Worm (Caenorhabditis elegans) whole organism, L1 larva: ENCODE results near the gene mes-6.

Experiments used
- C16A3.4 ChIP-seq: fragments of 150-350 bp; optimal IDR thresholded peaks from 2 replicates; lab custom pipeline; 2014; ENCODE audit warnings: missing biosample characterization, missing genetic modification characterization
- C34B4.2 ChIP-seq: sonication (generic microtip); optimal IDR thresholded peaks from 2 replicates; lab custom pipeline; 2017; ENCODE audit warnings: mild to moderate bottlenecking, missing genetic modification characterization, missing compliant biosample characterization
- F16B12.6 ChIP-seq: fragments of 150-350 bp; optimal IDR thresholded peaks from 2 replicates; lab custom pipeline; 2014; ENCODE audit warnings: missing biosample characterization, missing genetic modification characterization
- Y116A8C.19 ChIP-seq: sonication (generic microtip); optimal IDR thresholded peaks from 2 replicates; lab custom pipeline; 2016; ENCODE audit warnings: missing compliant biosample characterization, missing genetic modification characterization, borderline replicate concordance
- aly-2 ChIP-seq: fragments of 150-350 bp; optimal IDR thresholded peaks from 2 replicates; lab custom pipeline; 2014; ENCODE audit warnings: missing biosample characterization, missing genetic modification characterization
- ama-1 ChIP-seq: fragments of 150-350 bp; optimal IDR thresholded peaks from 2 replicates; lab custom pipeline; 2014
- ceh-63 ChIP-seq: fragments of 200-800 bp; sonication (Bioruptor generic); optimal IDR thresholded peaks from 2 replicates; lab custom pipeline; 2018; ENCODE audit warnings: mild to moderate bottlenecking, missing genetic modification characterization, missing compliant biosample characterization
- ceh-8 ChIP-seq: fragments of 200-800 bp; sonication (Bioruptor generic); optimal IDR thresholded peaks from 2 replicates; lab custom pipeline; 2018; ENCODE audit warnings: mild to moderate bottlenecking, missing genetic modification characterization, moderate library complexity, missing compliant biosample characterization
- ceh-82 ChIP-seq, 3 experiments: fragments of 150-350 bp in 1 of 3; sonication (generic microtip) in 2 of 3; optimal IDR thresholded peaks; 2 replicates each; lab custom pipeline; 2014 to 2017; ENCODE audit warnings: missing biosample characterization in 3 of 3, missing genetic modification characterization in 3 of 3
- ceh-90 ChIP-seq: sonication (generic microtip); optimal IDR thresholded peaks from 2 replicates; lab custom pipeline; 2016; ENCODE audit warnings: missing genetic modification characterization, missing compliant biosample characterization
- dpl-1 ChIP-seq, 3 experiments: fragments of 150-350 bp in 2 of 3; sonication (generic microtip) in 1 of 3; optimal IDR thresholded peaks; 2 replicates each; lab custom pipeline; 2014 to 2017; ENCODE audit warnings: missing biosample characterization in 3 of 3, missing genetic modification characterization in 3 of 3, missing genetic modification reagents in 3 of 3
- efl-1 ChIP-seq, 4 experiments: fragments of 150-350 bp; optimal IDR thresholded peaks in 3 of 4; peaks in 1 of 4; 1 replicate in 1 of 4; 2 replicates in 3 of 4; lab custom pipeline; 2014; ENCODE audit warnings: missing biosample characterization in 2 of 4, missing genetic modification characterization in 2 of 4, missing genetic modification reagents in 2 of 4
- egl-13 ChIP-seq: sonication (generic microtip); optimal IDR thresholded peaks from 2 replicates; lab custom pipeline; 2016; ENCODE audit warnings: missing genotype, missing genetic modification reagents, missing genetic modification characterization, missing compliant biosample characterization
- egl-27 ChIP-seq, 2 experiments: fragments of 150-350 bp in 1 of 2; sonication (generic microtip); optimal IDR thresholded peaks; 3 replicates each; lab custom pipeline; 2017 to 2018; ENCODE audit warnings: missing biosample characterization in 2 of 2, missing genetic modification characterization in 2 of 2, missing genetic modification reagents in 2 of 2
- elt-2 ChIP-seq: sonication (generic microtip); optimal IDR thresholded peaks from 2 replicates; lab custom pipeline; 2016; ENCODE audit warnings: missing genetic modification characterization, mild to moderate bottlenecking, inconsistent platforms, missing compliant biosample characterization, missing genetic modification reagents
- elt-3 ChIP-seq, 6 experiments: fragments of 150-350 bp in 1 of 6; sonication (generic microtip); optimal IDR thresholded peaks; 2 replicates each; lab custom pipeline; 2017 to 2018; ENCODE audit warnings: missing biosample characterization in 6 of 6, missing genetic modification characterization in 6 of 6, inconsistent platforms in 1 of 6
- ets-5 ChIP-seq: fragments of 200-800 bp; sonication (Bioruptor generic); IDR thresholded peaks from 2 replicates; pipeline ENCODE4 v1.3.6; 2022; ENCODE audit warnings: missing genetic modification characterization, missing compliant biosample characterization
- fkh-4 ChIP-seq: sonication (generic microtip); optimal IDR thresholded peaks from 2 replicates; lab custom pipeline; 2016; ENCODE audit warnings: missing compliant biosample characterization, missing genetic modification characterization, borderline replicate concordance
- fkh-8 ChIP-seq: sonication (generic microtip); optimal IDR thresholded peaks from 2 replicates; lab custom pipeline; 2016; ENCODE audit warnings: mild to moderate bottlenecking, missing genetic modification characterization, missing compliant biosample characterization
- hlh-17 ChIP-seq: fragments of 200-800 bp; sonication (Bioruptor generic); optimal IDR thresholded peaks from 2 replicates; lab custom pipeline; 2018; ENCODE audit warnings: missing genetic modification characterization, mild to moderate bottlenecking, missing compliant biosample characterization, moderate library complexity, borderline replicate concordance
- hpl-2 ChIP-seq: fragments of 150-350 bp; optimal IDR thresholded peaks from 2 replicates; lab custom pipeline; 2014; ENCODE audit warnings: missing biosample characterization, missing genetic modification reagents, missing genetic modification characterization
- isw-1 ChIP-seq: fragments of 200-800 bp; sonication (Bioruptor generic); IDR thresholded peaks from 2 replicates; pipeline ENCODE4 v1.3.6; 2022; ENCODE audit warnings: missing genetic modification characterization, missing compliant biosample characterization
- jun-1 ChIP-seq: fragments of 150-350 bp; optimal IDR thresholded peaks from 2 replicates; lab custom pipeline; 2014; ENCODE audit warnings: missing biosample characterization, missing genetic modification reagents, missing genetic modification characterization
- lin-14 ChIP-seq: fragments of 200-800 bp; sonication (Bioruptor generic); optimal IDR thresholded peaks from 2 replicates; lab custom pipeline; 2018; ENCODE audit warnings: mild to moderate bottlenecking, missing genetic modification characterization, moderate library complexity, missing compliant biosample characterization
- lin-15B ChIP-seq: fragments of 150-350 bp; sonication (generic microtip); optimal IDR thresholded peaks from 3 replicates; lab custom pipeline; 2014; ENCODE audit warnings: missing biosample characterization, missing genetic modification characterization
- lin-39 ChIP-seq: fragments of 150-350 bp; optimal IDR thresholded peaks from 2 replicates; lab custom pipeline; 2014; ENCODE audit warnings: missing biosample characterization, missing genetic modification reagents, missing genetic modification characterization
- lsy-2 ChIP-seq, 2 experiments: fragments of 150-350 bp; optimal IDR thresholded peaks; 2 replicates each; lab custom pipeline; 2014; ENCODE audit warnings: missing biosample characterization in 2 of 2, missing genetic modification characterization in 2 of 2
- mdl-1 ChIP-seq, 2 experiments: fragments of 150-350 bp; optimal IDR thresholded peaks; 2 replicates each; lab custom pipeline; 2014 to 2017; ENCODE audit warnings: missing biosample characterization in 2 of 2, missing genetic modification characterization in 2 of 2, inconsistent platforms in 1 of 2
- mef-2 ChIP-seq: fragments of 150-350 bp; optimal IDR thresholded peaks from 2 replicates; lab custom pipeline; 2014; ENCODE audit warnings: missing biosample characterization, missing genetic modification characterization
- mep-1 ChIP-seq: fragments of 150-350 bp; optimal IDR thresholded peaks from 2 replicates; lab custom pipeline; 2014; ENCODE audit warnings: missing biosample characterization, missing genetic modification characterization
- nhr-12 ChIP-seq: sonication (generic microtip); optimal IDR thresholded peaks from 2 replicates; lab custom pipeline; 2017; ENCODE audit warnings: missing biosample characterization, missing genetic modification characterization
- nhr-20 ChIP-seq: sonication (generic microtip); optimal IDR thresholded peaks from 2 replicates; lab custom pipeline; 2016; ENCODE audit warnings: mild to moderate bottlenecking, missing genetic modification characterization, missing compliant biosample characterization
- nhr-71 ChIP-seq: sonication (generic microtip); optimal IDR thresholded peaks from 2 replicates; lab custom pipeline; 2016; ENCODE audit warnings: mild to moderate bottlenecking, missing genetic modification characterization, moderate library complexity, missing compliant biosample characterization
- nhr-84 ChIP-seq: sonication (generic microtip); optimal IDR thresholded peaks from 2 replicates; lab custom pipeline; 2017; ENCODE audit warnings: missing biosample characterization, missing genetic modification characterization
- pax-3 ChIP-seq: fragments of 200-800 bp; sonication (Bioruptor generic); optimal IDR thresholded peaks from 2 replicates; lab custom pipeline; 2018; ENCODE audit warnings: mild to moderate bottlenecking, missing genetic modification characterization, moderate library complexity, missing compliant biosample characterization
- pqm-1 ChIP-seq: sonication (generic microtip); optimal IDR thresholded peaks from 3 replicates; lab custom pipeline; 2017; ENCODE audit warnings: missing biosample characterization, missing genetic modification characterization
- skn-1 ChIP-seq: fragments of 150-350 bp; optimal IDR thresholded peaks from 2 replicates; lab custom pipeline; 2014; ENCODE audit warnings: missing biosample characterization, missing genetic modification characterization
- snu-23 ChIP-seq: sonication (generic microtip); optimal IDR thresholded peaks from 2 replicates; lab custom pipeline; 2016; ENCODE audit warnings: missing genetic modification characterization, missing compliant biosample characterization
- sox-4 ChIP-seq: sonication (generic microtip); optimal IDR thresholded peaks from 2 replicates; lab custom pipeline; 2016; ENCODE audit warnings: missing genetic modification characterization, missing compliant biosample characterization
- sup-37 ChIP-seq: fragments of 200-800 bp; sonication (Bioruptor generic); optimal IDR thresholded peaks from 2 replicates; lab custom pipeline; 2018; ENCODE audit warnings: mild to moderate bottlenecking, missing genetic modification characterization, missing compliant biosample characterization
- swsn-7 ChIP-seq: sonication (generic microtip); optimal IDR thresholded peaks from 2 replicates; lab custom pipeline; 2016; ENCODE audit warnings: missing genetic modification characterization, missing compliant biosample characterization
- unc-130 ChIP-seq: fragments of 150-350 bp; optimal IDR thresholded peaks from 2 replicates; lab custom pipeline; 2017; ENCODE audit warnings: missing biosample characterization, missing genetic modification characterization, inconsistent platforms
- unc-30 ChIP-seq: sonication (generic microtip); optimal IDR thresholded peaks from 2 replicates; lab custom pipeline; 2017; ENCODE audit warnings: missing biosample characterization, missing genetic modification characterization
- unc-86 ChIP-seq: sonication (generic microtip); optimal IDR thresholded peaks from 2 replicates; lab custom pipeline; 2016; ENCODE audit warnings: missing genetic modification characterization, missing compliant biosample characterization
- vab-15 ChIP-seq: sonication (generic microtip); optimal IDR thresholded peaks from 2 replicates; lab custom pipeline; 2017; ENCODE audit warnings: missing genotype, mild to moderate bottlenecking, missing genetic modification characterization, missing compliant biosample characterization
- xbp-1 ChIP-seq: sonication (generic microtip); optimal IDR thresholded peaks from 2 replicates; lab custom pipeline; 2016; ENCODE audit warnings: missing genetic modification characterization, missing compliant biosample characterization
- zag-1 ChIP-seq: fragments of 150-350 bp; optimal IDR thresholded peaks from 2 replicates; lab custom pipeline; 2014; ENCODE audit warnings: missing biosample characterization, missing genetic modification characterization
- zip-4 ChIP-seq: fragments of 200-800 bp; sonication (Bioruptor generic); optimal IDR thresholded peaks from 2 replicates; lab custom pipeline; 2018; ENCODE audit warnings: mild to moderate bottlenecking, missing genetic modification characterization, moderate library complexity, missing compliant biosample characterization
- ztf-4 ChIP-seq: fragments of 150-350 bp; optimal IDR thresholded peaks from 2 replicates; lab custom pipeline; 2014; ENCODE audit warnings: missing biosample characterization, missing genetic modification characterization

The mes-6 gene

ce11 chrIV:8526050-8526449 lies 15.0 kb downstream of the mes-6 start (continued):
- TF ChIP-seq unc-30 (tag; lab: Kevin White, UChicago) (no peak), zag-1 (tag; lab: Kevin White, UChicago) (no peak), elt-3 (tag; optimal IDR thresholded peaks at IDR 0.05; lab: Kevin White, UChicago) (peak in 3 of 6 experiments; percentile 56 to 97 (median 90)), isw-1 (no peak), C34B4.2 (no peak), snu-23 (GFP tag; lab: Kevin White, UChicago) (peak; percentile 85), egl-27 (tag; optimal IDR thresholded peaks at IDR 0.05; lab: Kevin White, UChicago) (peak in 1 of 2 experiments; percentile 80), pqm-1 (no peak), nhr-84 (tag; lab: Kevin White, UChicago) (no peak), skn-1 (peak; percentile 1), F16B12.6 (no peak), swsn-7 (tag; lab: Kevin White, UChicago) (peak; percentile 44)

ce11 chrIV:8526579-8526978 lies 15.5 kb downstream of the mes-6 start:
- TF ChIP-seq elt-2 (tag; lab: Kevin White, UChicago) (peak; percentile 6), aly-2 (no peak)

- TF ChIP-seq pqm-1 = peak; percentile 68
- peak; percentile 21 to 52 for TF ChIP-seq efl-1 (optimal IDR thresholded peaks at IDR 0.05; lab: Kevin White, UChicago)
- TF ChIP-seq efl-1 (GFP tag; optimal IDR thresholded peaks at IDR 0.05 in 1 of 2; lab: Kevin White, UChicago) = peak in 1 of 2 experiments; percentile 95
- peak; percentile 6 for TF ChIP-seq sox-4 (tag; lab: Kevin White, UChicago)
- TF ChIP-seq nhr-20 = peak; percentile 98
- TF ChIP-seq xbp-1 = peak; percentile 63
- peak; percentile 64 for TF ChIP-seq swsn-7 (tag; lab: Kevin White, UChicago)
- no peak for TF ChIP-seq lin-15B (tag; lab: Kevin White, UChicago)
- peak in 1 of 2 experiments; percentile 95 for TF ChIP-seq mdl-1 (tag; optimal IDR thresholded peaks at IDR 0.05; lab: Kevin White, UChicago)
- TF ChIP-seq ceh-90 (tag; lab: Kevin White, UChicago) = no peak
- peak; percentile 69 for TF ChIP-seq mef-2
- no peak for TF ChIP-seq hlh-17
- TF ChIP-seq mep-1 (tag; lab: Kevin White, UChicago) = peak; percentile 83
- TF ChIP-seq ama-1 (lab: Kevin White, UChicago) = no peak
- TF ChIP-seq vab-15 = peak; percentile 78
- peak; percentile 40 for TF ChIP-seq pax-3 (tag; lab: Kevin White, UChicago)
- TF ChIP-seq aly-2 = no peak
- TF ChIP-seq egl-13 = peak; percentile 2
- no peak for TF ChIP-seq ceh-63
- peak in 1 of 3 experiments; percentile 5 for TF ChIP-seq ceh-82 (tag; optimal IDR thresholded peaks at IDR 0.05; lab: Kevin White, UChicago)
- no peak for TF ChIP-seq ets-5 (GFP tag; lab: Robert Waterston, UW)
- no peak for TF ChIP-seq zip-4 (GFP tag; lab: Kevin White, UChicago)
- TF ChIP-seq Y116A8C.19 (tag; lab: Kevin White, UChicago) = no peak
- no peak for TF ChIP-seq fkh-8 (tag; lab: Kevin White, UChicago)
- peak; percentile 88 for TF ChIP-seq ztf-4 (tag; lab: Kevin White, UChicago)
- no peak for TF ChIP-seq ceh-8 (GFP tag; lab: Kevin White, UChicago)
- peak; percentile 61 for TF ChIP-seq C16A3.4 (tag; lab: Kevin White, UChicago)
- no peak for TF ChIP-seq lin-39 (tag; lab: Kevin White, UChicago)
- no peak for TF ChIP-seq fkh-4 (tag; lab: Kevin White, UChicago)
- TF ChIP-seq jun-1 (tag; lab: Kevin White, UChicago) = peak; percentile 81
- TF ChIP-seq unc-130 = peak; percentile 83
- TF ChIP-seq unc-86 = no peak
- TF ChIP-seq dpl-1 (GFP tag; optimal IDR thresholded peaks at IDR 0.05; lab: Kevin White, UChicago) = peak in 1 of 3 experiments; percentile 40
- peak; percentile 49 for TF ChIP-seq skn-1
- no peak for TF ChIP-seq nhr-12 (tag; lab: Kevin White, UChicago)
- peak; percentile 60 to 84 for TF ChIP-seq lsy-2 (tag; optimal IDR thresholded peaks at IDR 0.05; lab: Kevin White, UChicago)
- TF ChIP-seq nhr-71 (tag; lab: Kevin White, UChicago) = peak; percentile 97
- peak; percentile 90 for TF ChIP-seq lin-14 (GFP tag; lab: Kevin White, UChicago)
- peak; percentile 75 for TF ChIP-seq hpl-2 (GFP tag; lab: Kevin White, UChicago)
- peak; percentile 26 for TF ChIP-seq sup-37 (GFP tag; lab: Kevin White, UChicago)
- peak; percentile 28 to 57 for TF ChIP-seq egl-27 (tag; optimal IDR thresholded peaks at IDR 0.05; lab: Kevin White, UChicago)
Observed at ce11 chrIV:8527598-8528012, 16.5 kb downstream of the mes-6 start.
